Worm (Caenorhabditis elegans): Measurements from ENCODE around the gene str-18.

DNA sequence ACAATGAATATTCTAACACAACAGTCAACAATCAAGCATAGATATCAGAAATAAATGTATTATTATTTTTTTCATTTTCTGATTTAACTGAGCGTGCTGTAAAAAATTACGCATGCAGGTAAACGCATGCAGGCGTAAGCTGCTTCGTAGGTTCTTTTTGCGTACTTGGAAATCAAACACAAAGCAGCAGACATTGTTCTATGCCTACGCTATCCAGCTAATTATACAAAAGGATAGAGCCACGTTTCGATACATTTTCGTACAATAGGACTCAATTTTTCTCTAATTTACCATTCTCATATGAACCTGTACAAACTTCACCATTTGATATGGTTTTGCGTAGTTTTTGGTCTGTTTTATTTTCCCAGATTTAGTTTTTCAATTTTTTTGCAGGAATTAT lies 40.7 kb upstream of the str-18 start, which contains the start of gene T26E4.3:
- TF ChIP-seq ref-1 (GFP tag; conservative IDR thresholded peaks at IDR 0.05): no peak
- no peak for TF ChIP-seq ztf-23 (GFP tag; IDR thresholded peaks at IDR 0.05)
- TF ChIP-seq T22C8.4 (GFP tag; IDR thresholded peaks at IDR 0.05): no peak
- TF ChIP-seq cog-1 (tag; optimal IDR thresholded peaks at IDR 0.05): no peak
- no peak for TF ChIP-seq flt-1 (GFP tag; IDR thresholded peaks at IDR 0.05)
- TF ChIP-seq ztf-29 (GFP tag; IDR thresholded peaks at IDR 0.05): no peak
- no peak for TF ChIP-seq tab-1 (GFP tag; IDR thresholded peaks at IDR 0.05)
